Comparison of ENCODE assay signal across 6 worm cellular contexts in genomic region chrV:10602051-10602937, ce11.
A peak's percentile ranks its signal among the peaks of the same experiment; 100 is the strongest.
TF ChIP-seq lines count a peak whose summit lies in the region.

Gene H27A22.1 (plus strand): TSS chrV:10602555.

TF ChIP-seq in whole organism, L1 larva, 84 proteins besides CTCF, POLR2A, EP300 and RAD21:
- TF ChIP-seq blmp-1 (tag; optimal IDR thresholded peaks at IDR 0.05; lab: Kevin White, UChicago) (peak; percentile 98), nhr-85 (tag; lab: Kevin White, UChicago) (peak; percentile 62), fos-1 (tag; optimal IDR thresholded peaks at IDR 0.05; lab: Kevin White, UChicago) (no peak)

TF ChIP-seq in whole organism, L2 larva, 48 proteins besides CTCF, POLR2A, EP300 and RAD21:
- peak; percentile 9 for TF ChIP-seq nhr-25 (tag; optimal IDR thresholded peaks at IDR 0.05; lab: Kevin White, UChicago)
- TF ChIP-seq blmp-1 (tag; optimal IDR thresholded peaks at IDR 0.05; lab: Kevin White, UChicago; ENCODE audit: insufficient read depth): peak; percentile 95
- TF ChIP-seq alr-1 (tag; optimal IDR thresholded peaks at IDR 0.05; lab: Kevin White, UChicago): no peak

TF ChIP-seq in whole organism, L3 larva, 47 proteins besides CTCF, POLR2A, EP300 and RAD21:
- peak; percentile 35 for TF ChIP-seq pha-4 (tag; optimal IDR thresholded peaks at IDR 0.05; lab: Kevin White, UChicago)
- TF ChIP-seq sea-2 (GFP tag; optimal IDR thresholded peaks at IDR 0.05; lab: Kevin White, UChicago): no peak
- no peak for TF ChIP-seq tbx-2 (tag; optimal IDR thresholded peaks at IDR 0.05; lab: Kevin White, UChicago)
- no peak for TF ChIP-seq lsy-12 (tag; optimal IDR thresholded peaks at IDR 0.05; lab: Kevin White, UChicago)
- TF ChIP-seq egl-27 (tag; optimal IDR thresholded peaks at IDR 0.05; lab: Kevin White, UChicago): no peak
- TF ChIP-seq fkh-2 (tag; optimal IDR thresholded peaks at IDR 0.05; lab: Kevin White, UChicago): no peak
- peak; percentile 57 for TF ChIP-seq nhr-23 (tag; optimal IDR thresholded peaks at IDR 0.05; lab: Kevin White, UChicago)
- no peak for TF ChIP-seq daf-12 (tag; optimal IDR thresholded peaks at IDR 0.05; lab: Kevin White, UChicago)
TF ChIP-seq in whole organism, L3 larva: peak in this region for 2.

TF ChIP-seq in whole organism, L4 larva, 104 proteins besides CTCF, POLR2A, EP300 and RAD21:
- TF ChIP-seq ZK337.2 (GFP tag; IDR thresholded peaks at IDR 0.05; lab: Robert Waterston, UW) (no peak), lin-39 (tag; optimal IDR thresholded peaks at IDR 0.05; lab: Kevin White, UChicago) (no peak), F37D6.2 (tag; optimal IDR thresholded peaks at IDR 0.05; lab: Kevin White, UChicago) (no peak), attf-4 (tag; optimal IDR thresholded peaks at IDR 0.05; lab: Kevin White, UChicago) (no peak), tag-97 (GFP tag; IDR thresholded peaks at IDR 0.05; lab: Robert Waterston, UW) (no peak), egl-27 (tag; optimal IDR thresholded peaks at IDR 0.05; lab: Kevin White, UChicago) (no peak), dmd-6 (GFP tag; IDR thresholded peaks at IDR 0.05; lab: Robert Waterston, UW) (no peak), D1046.2 (GFP tag; IDR thresholded peaks at IDR 0.05; lab: Robert Waterston, UW) (no peak), fos-1 (tag; optimal IDR thresholded peaks at IDR 0.05; lab: Kevin White, UChicago) (no peak), mdl-1 (tag; optimal IDR thresholded peaks at IDR 0.05; lab: Kevin White, UChicago) (no peak), daf-16 (GFP tag; optimal IDR thresholded peaks at IDR 0.05; lab: Kevin White, UChicago) (no peak), daf-16 (tag; optimal IDR thresholded peaks at IDR 0.05; lab: Kevin White, UChicago) (peak; percentile 4), arid-1 (GFP tag; conservative IDR thresholded peaks at IDR 0.05; lab: Robert Waterston, UW) (no peak), Y75B8A.6 (GFP tag; IDR thresholded peaks at IDR 0.05; lab: Robert Waterston, UW) (no peak), aha-1 (tag; lab: Kevin White, UChicago) (peak; percentile 96), unc-39 (tag; optimal IDR thresholded peaks at IDR 0.05; lab: Kevin White, UChicago) (no peak)
TF ChIP-seq in whole organism, L4 larva: peak in this region for 2.

TF ChIP-seq in whole organism, mixed stage, embryonic, 35 proteins besides CTCF, POLR2A, EP300 and RAD21:
- TF ChIP-seq ztf-11 (tag; optimal IDR thresholded peaks at IDR 0.05; lab: Kevin White, UChicago) (no peak), tbx-8 (GFP tag; optimal IDR thresholded peaks at IDR 0.05; lab: Kevin White, UChicago) (no peak), blmp-1 (tag; optimal IDR thresholded peaks at IDR 0.05; lab: Kevin White, UChicago) (peak; percentile 32), ham-2 (GFP tag; optimal IDR thresholded peaks at IDR 0.05; lab: Kevin White, UChicago) (no peak), hlh-1 (tag; optimal IDR thresholded peaks at IDR 0.05; lab: Kevin White, UChicago) (no peak), nhr-2 (tag; optimal IDR thresholded peaks at IDR 0.05; lab: Kevin White, UChicago) (peak; percentile 6), pha-4 (tag; optimal IDR thresholded peaks at IDR 0.05; lab: Kevin White, UChicago) (no peak), zip-8 (tag; optimal IDR thresholded peaks at IDR 0.05; lab: Kevin White, UChicago) (peak; percentile 60)

TF ChIP-seq in whole organism, young adult, 124 proteins besides CTCF, POLR2A, EP300 and RAD21:
- TF ChIP-seq rcor-1 (GFP tag; IDR thresholded peaks at IDR 0.05; lab: Robert Waterston, UW) (no peak), hmg-1.2 (GFP tag; IDR thresholded peaks at IDR 0.05; lab: Robert Waterston, UW) (peak; percentile 56; the same call in 1 of the 2 replicates), B0261.1 (tag; optimal IDR thresholded peaks at IDR 0.05; lab: Kevin White, UChicago) (no peak), athp-1 (tag; optimal IDR thresholded peaks at IDR 0.05; lab: Kevin White, UChicago) (no peak), lsl-1 (GFP tag; optimal IDR thresholded peaks at IDR 0.05; lab: Kevin White, UChicago) (no peak)
